Fruit fly (Drosophila melanogaster) whole organism: Measurements from ENCODE around the gene CG34427.

Experiments
- CG8478 ChIP-seq: fragments of >200 bp; optimal IDR thresholded peaks from 2 replicates; lab custom pipeline; 2018; ENCODE audit warnings: inconsistent platforms
- Dll ChIP-seq: fragments of >200 bp; optimal IDR thresholded peaks from 2 replicates; lab custom pipeline; 2017
- EcR ChIP-seq, 2 experiments: fragments of >200 bp; optimal IDR thresholded peaks; 2 replicates each; lab custom pipeline; 2017; ENCODE audit warnings: missing biosample characterization in 2 of 2, missing genetic modification characterization in 2 of 2, missing genetic modification reagents in 2 of 2
- pan ChIP-seq: fragments of >200 bp; optimal IDR thresholded peaks from 2 replicates; lab custom pipeline; 2017
- psq ChIP-seq: fragments of >200 bp; optimal IDR thresholded peaks from 2 replicates; lab custom pipeline; 2017
- usp ChIP-seq: fragments of >200 bp; optimal IDR thresholded peaks from 2 replicates; lab custom pipeline; 2017; ENCODE audit warnings: missing biosample characterization, missing genetic modification characterization, mixed read lengths

DNA sequence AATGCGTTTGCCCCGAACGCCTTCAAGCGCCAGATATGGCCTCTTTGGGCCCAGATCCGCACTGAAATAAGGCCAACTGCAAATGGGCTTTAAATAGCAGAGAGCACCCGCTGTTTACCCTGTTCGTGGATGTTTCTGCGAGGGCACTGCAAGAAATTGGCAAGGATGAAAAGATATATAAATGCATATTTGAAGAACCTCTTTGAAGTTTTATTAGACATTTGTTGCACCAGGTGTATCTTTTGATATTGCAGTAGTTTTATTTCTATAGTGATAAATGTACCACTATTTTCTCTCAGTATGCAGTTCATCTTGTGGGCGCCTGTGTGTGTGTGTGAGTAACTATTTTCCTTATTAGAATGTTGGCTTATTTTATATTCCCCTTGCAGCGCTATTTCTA, 8.9 kb downstream of the CG34427 start:
- TF ChIP-seq pan (no peak), EcR (GFP tag; optimal IDR thresholded peaks at IDR 0.05; lab: Kevin White, UChicago) (no peak), Dll (lab: Kevin White, UChicago) (no peak), CG8478 (lab: Kevin White, UChicago) (no peak), psq (lab: Kevin White, UChicago) (no peak), usp (GFP tag; lab: Kevin White, UChicago) (no peak)
